Worm (Caenorhabditis elegans) whole organism, young adult: ENCODE data around the gene Y82E9BR.3.

Experiments used
- Y67H2A.10 ChIP-seq: fragments of 200-800 bp; sonication (Bioruptor generic); conservative IDR thresholded peaks from 2 replicates; pipeline ENCODE4 v1.3.6; 2022; ENCODE audit warnings: missing genetic modification reagents, missing genetic modification characterization, missing compliant biosample characterization
- ceh-27 ChIP-seq: fragments of 200-800 bp; sonication (Bioruptor generic); optimal IDR thresholded peaks from 2 replicates; lab custom pipeline; 2018; ENCODE audit warnings: mild to moderate bottlenecking, missing genetic modification characterization, moderate library complexity, missing compliant biosample characterization
- ets-4 ChIP-seq: fragments of 200-800 bp; sonication (Bioruptor generic); optimal IDR thresholded peaks from 2 replicates; lab custom pipeline; 2018; ENCODE audit warnings: mild to moderate bottlenecking, missing genetic modification characterization, missing compliant biosample characterization
- hlh-26 ChIP-seq: fragments of 200-800 bp; sonication (Bioruptor generic); conservative IDR thresholded peaks from 2 replicates; pipeline ENCODE4 v1.3.6; 2022; ENCODE audit warnings: missing genetic modification reagents, missing genetic modification characterization, missing compliant biosample characterization
- nhr-80 ChIP-seq: sonication (generic microtip); optimal IDR thresholded peaks from 2 replicates; lab custom pipeline; 2016; ENCODE audit warnings: missing genetic modification characterization, missing compliant biosample characterization
- pha-4 ChIP-seq: fragments of 150-350 bp; sonication (generic microtip); optimal IDR thresholded peaks from 2 replicates; lab custom pipeline; 2014; ENCODE audit warnings: missing biosample characterization, missing genetic modification reagents, missing genetic modification characterization
- snpc-1.3 ChIP-seq: sonication (generic microtip); optimal IDR thresholded peaks from 2 replicates; lab custom pipeline; 2017; ENCODE audit warnings: missing genetic modification characterization, mild to moderate bottlenecking, missing compliant biosample characterization, antibody characterized with exemption, moderate library complexity, missing genotype, missing genetic modification reagents; ENCODE audit not compliant: insufficient read depth
- tlf-1 ChIP-seq: fragments of 200-800 bp; sonication (Bioruptor generic); optimal IDR thresholded peaks from 2 replicates; lab custom pipeline; 2018; ENCODE audit warnings: mild to moderate bottlenecking, missing genetic modification characterization, missing compliant biosample characterization

DNA sequence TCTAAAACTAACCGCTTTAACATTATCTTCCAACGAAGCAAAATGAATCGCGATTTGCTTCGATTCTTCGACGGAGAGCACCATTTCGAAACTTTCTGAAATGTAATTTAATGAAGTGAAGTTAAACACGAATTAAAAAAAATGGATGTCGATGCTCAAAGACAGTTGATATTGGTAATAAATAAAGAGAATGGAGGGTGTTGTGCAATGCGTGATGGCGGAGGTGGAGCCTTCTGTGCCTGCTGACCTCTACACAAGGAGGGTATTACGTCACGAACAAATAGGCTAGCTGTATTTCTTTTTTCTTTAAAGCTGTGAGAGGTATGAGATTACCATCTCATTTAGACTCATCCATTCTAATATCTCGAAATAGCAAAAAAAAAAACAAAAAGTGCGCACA is 36.7 kb downstream of the Y82E9BR.3 start, which contains the start of gene Y82E9BR.17:
- no peak for TF ChIP-seq pha-4
- no peak for TF ChIP-seq ets-4 (GFP tag; lab: Kevin White, UChicago)
- no peak for TF ChIP-seq hlh-26 (GFP tag; lab: Robert Waterston, UW)
- no peak for TF ChIP-seq Y67H2A.10 (GFP tag; lab: Robert Waterston, UW)
- TF ChIP-seq snpc-1.3 (tag; lab: Kevin White, UChicago) = no peak
- no peak for TF ChIP-seq nhr-80
- TF ChIP-seq tlf-1 (GFP tag; lab: Kevin White, UChicago) = no peak
- TF ChIP-seq ceh-27 = no peak
